Fruit fly (Drosophila melanogaster) whole organism, embryonic: Measurements from ENCODE around the gene CG9184.

Experiments used
- B-H1 ChIP-seq: fragments of 200-800 bp; sonication (Bioruptor generic); IDR thresholded peaks from 3 replicates; pipeline ENCODE4 v1.3.6; 2022; ENCODE audit warnings: missing biosample characterization, missing genetic modification characterization
- CG10654 ChIP-seq: fragments of 200-800 bp; sonication (Bioruptor generic); optimal IDR thresholded peaks from 2 replicates; lab custom pipeline; 2016; ENCODE audit warnings: missing biosample characterization, missing genetic modification characterization
- CG11695 ChIP-seq: fragments of 200-800 bp; sonication (Bioruptor generic); IDR thresholded peaks from 3 replicates; pipeline ENCODE4 v1.3.6; 2022; ENCODE audit warnings: missing biosample characterization, missing genetic modification characterization
- CG13287 ChIP-seq: fragments of 200-800 bp; sonication (Bioruptor generic); IDR thresholded peaks from 2 replicates; pipeline ENCODE4 v1.3.6; 2022; ENCODE audit warnings: missing biosample characterization, missing genetic modification characterization; ENCODE audit not compliant: partially characterized antibody
- CG13775 ChIP-seq: fragments of 200-800 bp; sonication (Bioruptor generic); optimal IDR thresholded peaks from 3 replicates; lab custom pipeline; 2017; ENCODE audit warnings: missing biosample characterization, mild to moderate bottlenecking, missing genetic modification characterization
- CG14050 ChIP-seq: fragments of 200-800 bp; sonication (Bioruptor generic); IDR thresholded peaks from 3 replicates; pipeline ENCODE4 v1.3.6; 2022; ENCODE audit warnings: missing biosample characterization, missing genetic modification characterization
- CG1529 ChIP-seq: fragments of 200-800 bp; sonication (Bioruptor generic); optimal IDR thresholded peaks from 3 replicates; lab custom pipeline; 2018; ENCODE audit warnings: missing biosample characterization, missing genetic modification characterization
- CG15514 ChIP-seq: fragments of 200-800 bp; sonication (Bioruptor generic); optimal IDR thresholded peaks from 3 replicates; lab custom pipeline; 2017; ENCODE audit warnings: missing biosample characterization, missing genetic modification characterization, mild to moderate bottlenecking, moderate library complexity, missing genetic modification reagents
- CG16863 ChIP-seq: fragments of 200-800 bp; sonication (Bioruptor generic); optimal IDR thresholded peaks from 3 replicates; lab custom pipeline; 2016; ENCODE audit warnings: missing biosample characterization, missing genetic modification characterization
- CG17361 ChIP-seq: fragments of 200-800 bp; sonication (Bioruptor generic); IDR thresholded peaks from 3 replicates; pipeline ENCODE4 v1.3.6; 2022; ENCODE audit warnings: missing biosample characterization, missing genetic modification characterization
- CG17829 ChIP-seq: fragments of 200-800 bp; optimal IDR thresholded peaks from 2 replicates; lab custom pipeline; 2019; ENCODE audit warnings: missing biosample characterization, mild to moderate bottlenecking, missing genetic modification characterization, moderate library complexity
- CG2678 ChIP-seq: fragments of 200-800 bp; sonication (Bioruptor generic); optimal IDR thresholded peaks from 3 replicates; lab custom pipeline; 2019; ENCODE audit warnings: missing biosample characterization, mild to moderate bottlenecking, missing genetic modification characterization, moderate library complexity
- CG31388 ChIP-seq: fragments of 200-800 bp; sonication (Bioruptor generic); optimal IDR thresholded peaks from 2 replicates; lab custom pipeline; 2016; ENCODE audit warnings: missing biosample characterization, missing genetic modification characterization
- CG3407 ChIP-seq: fragments of 200-800 bp; sonication (Bioruptor generic); optimal IDR thresholded peaks from 2 replicates; lab custom pipeline; 2018; ENCODE audit warnings: missing biosample characterization, mild to moderate bottlenecking, missing genetic modification characterization
- CG3995 ChIP-seq: fragments of 200-800 bp; sonication (Bioruptor generic); optimal IDR thresholded peaks from 3 replicates; lab custom pipeline; 2016; ENCODE audit warnings: missing biosample characterization, missing genetic modification characterization
- CG4328 ChIP-seq: fragments of 200-800 bp; sonication (Bioruptor generic); optimal IDR thresholded peaks from 3 replicates; lab custom pipeline; 2017; ENCODE audit warnings: missing biosample characterization, missing genetic modification reagents, missing genetic modification characterization
- CG4617 ChIP-seq: fragments of 200-800 bp; sonication (Bioruptor generic); optimal IDR thresholded peaks from 3 replicates; lab custom pipeline; 2016; ENCODE audit warnings: missing biosample characterization, missing genetic modification characterization, borderline replicate concordance
- CG7556 ChIP-seq: fragments of 200-800 bp; sonication (Bioruptor generic); optimal IDR thresholded peaks from 2 replicates; lab custom pipeline; 2017; ENCODE audit warnings: missing biosample characterization, mild to moderate bottlenecking, missing genetic modification characterization
- CG7839 ChIP-seq: fragments of 200-800 bp; sonication (Bioruptor generic); optimal IDR thresholded peaks from 3 replicates; lab custom pipeline; 2018; ENCODE audit warnings: missing biosample characterization, mild to moderate bottlenecking, missing genetic modification characterization, moderate library complexity
- CG8924 ChIP-seq: fragments of 200-800 bp; optimal IDR thresholded peaks from 3 replicates; lab custom pipeline; 2019; ENCODE audit warnings: missing biosample characterization, mild to moderate bottlenecking, missing genetic modification characterization, moderate library complexity
- CG9437 ChIP-seq: fragments of 200-800 bp; sonication (Bioruptor generic); optimal IDR thresholded peaks from 2 replicates; lab custom pipeline; 2018; ENCODE audit warnings: missing biosample characterization, mild to moderate bottlenecking, missing genetic modification characterization
- D ChIP-seq, 2 experiments: fragments of 200-800 bp in 1 of 2; fragments of >200 bp in 1 of 2; sonication (Bioruptor generic) in 1 of 2; optimal IDR thresholded peaks; 2 replicates in 1 of 2; 3 replicates in 1 of 2; lab custom pipeline; 2017; ENCODE audit warnings: mild to moderate bottlenecking in 1 of 2, missing biosample characterization in 1 of 2, missing genetic modification characterization in 1 of 2, missing genetic modification reagents in 1 of 2
- D19A ChIP-seq: fragments of 200-800 bp; optimal IDR thresholded peaks from 3 replicates; lab custom pipeline; 2019; ENCODE audit warnings: missing biosample characterization, mild to moderate bottlenecking, missing genetic modification characterization, moderate library complexity
- GATAe ChIP-seq: fragments of 200-800 bp; sonication (Bioruptor generic); conservative IDR thresholded peaks from 2 replicates; pipeline ENCODE4 v1.3.6; 2022; ENCODE audit warnings: missing biosample characterization, missing genetic modification characterization
- HLH4C ChIP-seq: fragments of 200-800 bp; sonication (Bioruptor generic); IDR thresholded peaks from 3 replicates; pipeline ENCODE4 v1.3.6; 2022; ENCODE audit warnings: missing biosample characterization, missing genetic modification characterization; ENCODE audit not compliant: partially characterized antibody
- NC2α ChIP-seq: fragments of 200-800 bp; sonication (Bioruptor generic); optimal IDR thresholded peaks from 2 replicates; lab custom pipeline; 2016; ENCODE audit warnings: missing biosample characterization, missing genetic modification characterization
- Opbp ChIP-seq: fragments of 200-800 bp; sonication (Bioruptor generic); IDR thresholded peaks from 3 replicates; pipeline ENCODE4 v1.3.6; 2022; ENCODE audit warnings: missing biosample characterization, missing genetic modification characterization; ENCODE audit not compliant: partially characterized antibody
- Ptx1 ChIP-seq: fragments of 200-800 bp; sonication (Bioruptor generic); IDR thresholded peaks from 2 replicates; pipeline ENCODE4 v1.3.6; 2022; ENCODE audit warnings: missing biosample characterization, missing genetic modification characterization
- Ravus ChIP-seq: fragments of 200-800 bp; sonication (Bioruptor generic); IDR thresholded peaks from 2 replicates; pipeline ENCODE4 v1.3.6; 2022; ENCODE audit warnings: missing biosample characterization, missing genetic modification characterization
- Sox100B ChIP-seq: fragments of 200-800 bp; sonication (Bioruptor generic); optimal IDR thresholded peaks from 3 replicates; lab custom pipeline; 2018; ENCODE audit warnings: missing biosample characterization, mild to moderate bottlenecking, missing genetic modification characterization
- Xrp1 ChIP-seq: fragments of 200-800 bp; sonication (Bioruptor generic); IDR thresholded peaks from 2 replicates; pipeline ENCODE4 v1.3.6; 2022; ENCODE audit warnings: missing biosample characterization, missing genetic modification characterization
- amos ChIP-seq: fragments of 200-800 bp; sonication (Bioruptor generic); IDR thresholded peaks from 2 replicates; pipeline ENCODE4 v1.3.6; 2022; ENCODE audit warnings: missing biosample characterization, missing genetic modification characterization; ENCODE audit not compliant: partially characterized antibody
- aop ChIP-seq: fragments of 200-800 bp; sonication (Bioruptor generic); IDR thresholded peaks from 2 replicates; pipeline ENCODE4 v1.3.6; 2022; ENCODE audit warnings: missing biosample characterization, missing genetic modification characterization
- az2 ChIP-seq: fragments of 200-800 bp; sonication (Bioruptor generic); optimal IDR thresholded peaks from 3 replicates; lab custom pipeline; 2016; ENCODE audit warnings: missing biosample characterization, missing genetic modification characterization
- croc ChIP-seq: fragments of 200-800 bp; sonication (Bioruptor generic); conservative IDR thresholded peaks from 3 replicates; pipeline ENCODE4 v1.3.6; 2022; ENCODE audit warnings: missing biosample characterization, missing genetic modification characterization
- dm ChIP-seq: fragments of 200-800 bp; sonication (Bioruptor generic); optimal IDR thresholded peaks from 3 replicates; lab custom pipeline; 2016; ENCODE audit warnings: missing biosample characterization, missing genetic modification characterization
- fd96Cb ChIP-seq: fragments of 200-800 bp; sonication (Bioruptor generic); optimal IDR thresholded peaks from 2 replicates; lab custom pipeline; 2018; ENCODE audit warnings: missing biosample characterization, mild to moderate bottlenecking, missing genetic modification characterization, moderate library complexity
- gcm ChIP-seq: fragments of 200-800 bp; sonication (Bioruptor generic); optimal IDR thresholded peaks from 2 replicates; lab custom pipeline; 2019; ENCODE audit warnings: missing biosample characterization, mild to moderate bottlenecking, missing genetic modification characterization, moderate library complexity
- grn ChIP-seq: fragments of 200-800 bp; sonication (Bioruptor generic); optimal IDR thresholded peaks from 3 replicates; lab custom pipeline; 2017; ENCODE audit warnings: missing biosample characterization, missing genetic modification characterization
- h ChIP-seq: fragments of >200 bp; optimal IDR thresholded peaks from 2 replicates; lab custom pipeline; 2017
- her ChIP-seq: fragments of 200-800 bp; sonication (Bioruptor generic); optimal IDR thresholded peaks from 2 replicates; lab custom pipeline; 2016; ENCODE audit warnings: missing biosample characterization, missing genetic modification characterization
- lov ChIP-seq, 2 experiments: fragments of 200-800 bp in 1 of 2; fragments of >200 bp in 1 of 2; sonication (Bioruptor generic) in 1 of 2; IDR thresholded peaks in 1 of 2; optimal IDR thresholded peaks in 1 of 2; 2 replicates in 1 of 2; 3 replicates in 1 of 2; pipeline versions ENCODE4 v1.3.6 to Lab custom; 2017 to 2022; ENCODE audit warnings: missing biosample characterization in 1 of 2, missing genetic modification characterization in 1 of 2
- sisA ChIP-seq: fragments of 200-800 bp; sonication (Bioruptor generic); IDR thresholded peaks from 2 replicates; pipeline ENCODE4 v1.3.6; 2022; ENCODE audit warnings: missing biosample characterization, missing genetic modification characterization
- trh ChIP-seq: fragments of 200-800 bp; sonication (Bioruptor generic); optimal IDR thresholded peaks from 2 replicates; lab custom pipeline; 2016; ENCODE audit warnings: missing biosample characterization, missing genetic modification characterization
- wor ChIP-seq: fragments of 200-800 bp; sonication (Bioruptor generic); IDR thresholded peaks from 2 replicates; pipeline ENCODE4 v1.3.6; 2022; ENCODE audit warnings: missing biosample characterization, missing genetic modification characterization
- zen ChIP-seq: fragments of 200-800 bp; sonication (Bioruptor generic); optimal IDR thresholded peaks from 3 replicates; lab custom pipeline; 2018; ENCODE audit warnings: missing biosample characterization, mild to moderate bottlenecking, missing genetic modification characterization, moderate library complexity
- zfh1 ChIP-seq: fragments of 200-800 bp; sonication (Bioruptor generic); IDR thresholded peaks from 3 replicates; pipeline ENCODE4 v1.3.6; 2022; ENCODE audit warnings: missing biosample characterization, missing genetic modification characterization

The CG9184 gene

DNA sequence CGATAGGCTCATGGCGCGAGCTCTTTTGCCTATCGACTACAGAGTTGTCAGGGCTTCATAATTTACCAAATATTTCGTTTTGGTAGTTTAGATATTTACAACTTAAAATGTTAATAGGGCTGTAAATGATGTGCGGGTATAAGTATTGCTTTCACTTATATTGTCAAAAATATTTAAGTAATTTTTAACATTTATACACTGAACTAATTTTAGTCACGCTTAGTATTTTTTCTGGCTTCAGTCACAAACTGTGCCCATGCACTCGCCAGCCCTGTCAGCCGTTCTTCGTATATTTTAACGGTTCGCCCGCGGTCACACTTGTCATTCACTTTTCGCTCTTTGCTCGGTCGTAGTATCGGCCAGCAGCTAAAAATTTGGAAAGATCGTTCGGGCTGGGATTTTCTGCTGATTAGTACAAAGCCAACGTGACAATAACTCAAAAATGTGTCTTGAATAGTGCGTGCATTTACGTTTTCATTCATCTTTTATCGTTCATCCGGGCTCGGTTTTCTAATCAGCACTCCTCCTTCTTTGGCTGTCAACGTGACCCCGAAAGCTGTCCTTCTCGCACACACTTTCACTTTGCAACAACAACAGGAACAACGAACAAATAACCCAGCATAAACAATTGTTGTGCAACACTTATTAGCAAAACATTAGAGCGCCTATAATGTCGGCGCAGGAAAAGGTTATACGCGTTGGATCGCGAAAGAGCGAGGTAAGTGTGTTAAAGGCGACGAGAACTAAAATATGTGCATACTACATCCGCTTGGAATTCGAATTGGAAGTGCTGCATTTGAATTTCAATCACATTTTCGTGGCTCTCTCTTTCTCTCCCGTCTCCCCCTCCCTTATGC, 12.2 kb upstream of the CG9184 start, which contains the start of the genes Hmbs and CG2211 (continued):
- TF ChIP-seq sisA (GFP tag; lab: Robert Waterston, UW) (peak; percentile 85), B-H1 (GFP tag; lab: Robert Waterston, UW) (peak; percentile 80), aop (GFP tag; lab: Robert Waterston, UW) (peak; percentile 74), amos (GFP tag; lab: Robert Waterston, UW) (peak; percentile 50), grn (peak; percentile 32), Opbp (GFP tag; lab: Robert Waterston, UW) (peak; percentile 55; the same call in 1 of the 3 replicates), Xrp1 (GFP tag; lab: Robert Waterston, UW) (peak; percentile 89), D (optimal IDR thresholded peaks at IDR 0.05; lab: Kevin White, UChicago) (no peak), D (GFP tag; optimal IDR thresholded peaks at IDR 0.05; lab: Kevin White, UChicago) (peak; percentile 63), Ravus (GFP tag; lab: Robert Waterston, UW) (peak; percentile 36; the same call in 1 of the 2 replicates), CG15514 (GFP tag; lab: Kevin White, UChicago) (peak; percentile 94), CG2678 (tag; lab: Kevin White, UChicago) (peak; percentile 89), D19A (tag; lab: Kevin White, UChicago) (peak; percentile 73), h (lab: Kevin White, UChicago) (no peak), HLH4C (GFP tag; lab: Robert Waterston, UW) (peak; percentile 37; the same call in 1 of the 3 replicates), CG16863 (GFP tag; lab: Kevin White, UChicago) (peak; percentile 88), NC2α (GFP tag; lab: Kevin White, UChicago) (peak; percentile 82), CG4328 (peak; percentile 88), zen (tag; lab: Kevin White, UChicago) (peak; percentile 87), Ptx1 (peak; percentile 87), CG10654 (peak; percentile 86), gcm (GFP tag; lab: Kevin White, UChicago) (peak; percentile 35), CG13287 (GFP tag; lab: Robert Waterston, UW) (peak; percentile 75), GATAe (no peak; the same call in 1 of the 2 replicates), lov (optimal IDR thresholded peaks at IDR 0.05; lab: Kevin White, UChicago) (no peak), lov (GFP tag; IDR thresholded peaks at IDR 0.05; lab: Robert Waterston, UW) (peak; percentile 65; the same call in 1 of the 3 replicates), CG3995 (GFP tag; lab: Kevin White, UChicago) (peak; percentile 97), CG14050 (GFP tag; lab: Robert Waterston, UW) (peak; percentile 72), CG17829 (tag; lab: Kevin White, UChicago) (peak; percentile 94), Sox100B (GFP tag; lab: Kevin White, UChicago) (peak; percentile 61), CG7556 (GFP tag; lab: Kevin White, UChicago) (peak; percentile 53), CG31388 (GFP tag; lab: Kevin White, UChicago) (peak; percentile 76), CG3407 (GFP tag; lab: Kevin White, UChicago) (peak; percentile 49), CG4617 (GFP tag; lab: Kevin White, UChicago) (peak; percentile 87), zfh1 (GFP tag; lab: Robert Waterston, UW) (peak; percentile 90), croc (peak; percentile 52; the same call in 1 of the 3 replicates), her (GFP tag; lab: Kevin White, UChicago) (peak; percentile 4), trh (GFP tag; lab: Kevin White, UChicago) (peak; percentile 83), fd96Cb (tag; lab: Kevin White, UChicago) (peak; percentile 79), wor (peak; percentile 58; the same call in 1 of the 2 replicates), CG1529 (peak; percentile 44), CG9437 (GFP tag; lab: Kevin White, UChicago) (peak; percentile 34), dm (peak; percentile 86), CG7839 (peak; percentile 86), CG13775 (GFP tag; lab: Kevin White, UChicago) (peak; percentile 90), CG8924 (tag; lab: Kevin White, UChicago) (peak; percentile 81), CG17361 (GFP tag; lab: Robert Waterston, UW) (peak; percentile 82), az2 (GFP tag; lab: Kevin White, UChicago) (peak; percentile 91), CG11695 (GFP tag; lab: Robert Waterston, UW) (peak; percentile 76)
